Worm (Caenorhabditis elegans) whole organism, L3 larva: Measurements from ENCODE around the gene mig-22.

ENCODE experiments used
- egl-27 ChIP-seq: sonication (generic microtip); optimal IDR thresholded peaks from 4 replicates; lab custom pipeline; 2017; ENCODE audit warnings: missing biosample characterization, missing genetic modification reagents, missing genetic modification characterization
- fos-1 ChIP-seq: fragments of 150-350 bp; optimal IDR thresholded peaks from 2 replicates; lab custom pipeline; 2014; ENCODE audit warnings: missing biosample characterization, missing genetic modification characterization
- nhr-12 ChIP-seq: fragments of 150-350 bp; optimal IDR thresholded peaks from 2 replicates; lab custom pipeline; 2014; ENCODE audit warnings: missing biosample characterization, missing genetic modification characterization
- unc-39 ChIP-seq: sonication (generic microtip); optimal IDR thresholded peaks from 4 replicates; lab custom pipeline; 2017; ENCODE audit warnings: missing biosample characterization, missing genetic modification characterization

DNA sequence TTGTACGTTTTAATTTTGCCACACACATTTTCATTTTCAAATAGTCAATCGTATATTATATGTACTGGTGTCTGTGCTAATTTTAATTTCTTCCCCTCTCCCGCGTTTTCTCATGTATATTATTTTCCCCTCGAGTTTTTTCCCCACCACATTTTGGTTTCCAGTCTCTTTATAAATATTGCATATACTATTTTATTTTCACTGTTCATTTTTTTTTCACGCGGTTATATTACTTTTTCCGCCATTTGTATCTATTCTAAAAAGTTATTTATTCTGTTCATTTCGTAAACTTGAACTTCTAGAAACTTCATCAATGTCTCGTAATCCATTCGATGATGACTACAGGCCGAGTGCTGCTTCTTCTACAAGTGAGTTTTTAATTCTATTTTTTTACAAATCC, 8.8 kb upstream of the mig-22 start, which contains the start of gene snap-29:
- no peak for TF ChIP-seq egl-27 (tag; lab: Kevin White, UChicago)
- no peak for TF ChIP-seq nhr-12 (tag; lab: Kevin White, UChicago)
- no peak for TF ChIP-seq unc-39
- TF ChIP-seq fos-1 = no peak
